Worm (Caenorhabditis elegans) whole organism, young adult: ENCODE results near the gene srg-6.

ENCODE experiments used
- C06A6.2 ChIP-seq: fragments of 200-800 bp; sonication (Bioruptor generic); conservative IDR thresholded peaks from 2 replicates; pipeline ENCODE4 v1.3.6; 2022; ENCODE audit warnings: missing genetic modification characterization, missing compliant biosample characterization
- F33H1.4 ChIP-seq: fragments of 200-800 bp; sonication (Bioruptor generic); IDR thresholded peaks from 2 replicates; pipeline ENCODE4 v1.3.6; 2022; ENCODE audit warnings: missing genetic modification reagents, missing genetic modification characterization, missing compliant biosample characterization
- F39B2.1 ChIP-seq: fragments of 200-800 bp; sonication (Bioruptor generic); IDR thresholded peaks from 2 replicates; pipeline ENCODE4 v1.3.6; 2022; ENCODE audit warnings: missing genetic modification reagents, missing genetic modification characterization, missing compliant biosample characterization
- F55B11.4 ChIP-seq: sonication (generic microtip); optimal IDR thresholded peaks from 2 replicates; lab custom pipeline; 2016; ENCODE audit warnings: missing compliant biosample characterization, missing genetic modification characterization, borderline replicate concordance; ENCODE audit not compliant: insufficient read depth
- K12H6.12 ChIP-seq: fragments of 200-800 bp; sonication (Bioruptor generic); optimal IDR thresholded peaks from 2 replicates; lab custom pipeline; 2018; ENCODE audit warnings: mild to moderate bottlenecking, missing genetic modification characterization, missing compliant biosample characterization
- Y95B8A.8 ChIP-seq: fragments of 200-800 bp; sonication (Bioruptor generic); IDR thresholded peaks from 2 replicates; pipeline ENCODE4 v1.3.6; 2022; ENCODE audit warnings: missing genetic modification reagents, missing genetic modification characterization, missing compliant biosample characterization
- aptf-2 ChIP-seq: fragments of 200-800 bp; sonication (Bioruptor generic); conservative IDR thresholded peaks from 2 replicates; pipeline ENCODE4 v1.3.6; 2022; ENCODE audit warnings: missing genetic modification reagents, missing genetic modification characterization, missing compliant biosample characterization
- atf-7 ChIP-seq: sonication (generic microtip); optimal IDR thresholded peaks from 2 replicates; lab custom pipeline; 2017; ENCODE audit warnings: mild to moderate bottlenecking, missing genetic modification characterization, missing compliant biosample characterization
- athp-1 ChIP-seq: sonication (generic microtip); optimal IDR thresholded peaks from 2 replicates; lab custom pipeline; 2017; ENCODE audit warnings: mild to moderate bottlenecking, missing genetic modification characterization, missing compliant biosample characterization
- attf-5 ChIP-seq: fragments of 200-800 bp; sonication (Bioruptor generic); optimal IDR thresholded peaks from 2 replicates; lab custom pipeline; 2018; ENCODE audit warnings: mild to moderate bottlenecking, missing genetic modification characterization, missing compliant biosample characterization
- bed-1 ChIP-seq: fragments of 200-800 bp; sonication (Bioruptor generic); IDR thresholded peaks from 2 replicates; pipeline ENCODE4 v1.3.6; 2022; ENCODE audit warnings: missing genetic modification reagents, missing genetic modification characterization, missing compliant biosample characterization
- ceh-91 ChIP-seq: fragments of 200-800 bp; sonication (Bioruptor generic); IDR thresholded peaks from 2 replicates; pipeline ENCODE4 v1.3.6; 2022; ENCODE audit warnings: missing genetic modification reagents, missing genetic modification characterization, missing compliant biosample characterization
- chd-7 ChIP-seq: sonication (generic microtip); optimal IDR thresholded peaks from 2 replicates; lab custom pipeline; 2016; ENCODE audit warnings: mild to moderate bottlenecking, missing genetic modification characterization, moderate library complexity, missing compliant biosample characterization
- dox-1 ChIP-seq: fragments of 200-800 bp; sonication (Bioruptor generic); IDR thresholded peaks from 2 replicates; pipeline ENCODE4 v1.3.6; 2022; ENCODE audit warnings: missing genetic modification reagents, missing genetic modification characterization, missing compliant biosample characterization
- efl-1 ChIP-seq: fragments of 150-350 bp; optimal IDR thresholded peaks from 2 replicates; lab custom pipeline; 2014; ENCODE audit warnings: missing biosample characterization, missing genetic modification reagents, missing genetic modification characterization
- egl-44 ChIP-seq: fragments of 200-800 bp; sonication (Bioruptor generic); IDR thresholded peaks from 2 replicates; pipeline ENCODE4 v1.3.6; 2022; ENCODE audit warnings: missing genetic modification reagents, missing genetic modification characterization, missing compliant biosample characterization
- ekl-4 ChIP-seq: fragments of 200-800 bp; sonication (Bioruptor generic); IDR thresholded peaks from 2 replicates; pipeline ENCODE4 v1.3.6; 2022; ENCODE audit warnings: missing genetic modification reagents, missing genetic modification characterization, missing compliant biosample characterization
- ets-4 ChIP-seq: fragments of 200-800 bp; sonication (Bioruptor generic); optimal IDR thresholded peaks from 2 replicates; lab custom pipeline; 2018; ENCODE audit warnings: mild to moderate bottlenecking, missing genetic modification characterization, missing compliant biosample characterization
- fkh-3 ChIP-seq: sonication (generic microtip); optimal IDR thresholded peaks from 2 replicates; lab custom pipeline; 2016; ENCODE audit warnings: mild to moderate bottlenecking, missing genetic modification characterization, missing compliant biosample characterization
- gei-17 ChIP-seq: fragments of 200-800 bp; sonication (Bioruptor generic); optimal IDR thresholded peaks from 2 replicates; lab custom pipeline; 2018; ENCODE audit warnings: mild to moderate bottlenecking, missing genetic modification characterization, missing compliant biosample characterization
- hmg-1.2 ChIP-seq: fragments of 200-800 bp; sonication (Bioruptor generic); IDR thresholded peaks from 2 replicates; pipeline ENCODE4 v1.3.6; 2022; ENCODE audit warnings: missing genetic modification reagents, missing genetic modification characterization, missing compliant biosample characterization
- let-526 ChIP-seq: fragments of 200-800 bp; sonication (Bioruptor generic); IDR thresholded peaks from 2 replicates; pipeline ENCODE4 v1.3.6; 2022; ENCODE audit warnings: missing genetic modification reagents, missing genetic modification characterization, missing compliant biosample characterization
- let-607 ChIP-seq, 2 experiments: fragments of 200-800 bp in 1 of 2; sonication (Bioruptor generic) in 1 of 2; sonication (generic microtip) in 1 of 2; optimal IDR thresholded peaks; 2 replicates each; lab custom pipeline; 2016 to 2018; ENCODE audit warnings: mild to moderate bottlenecking in 2 of 2, missing compliant biosample characterization in 2 of 2, missing genetic modification characterization in 2 of 2, moderate library complexity in 2 of 2, missing genotype in 1 of 2
- lin-26 ChIP-seq: fragments of 200-800 bp; sonication (Bioruptor generic); IDR thresholded peaks from 2 replicates; pipeline ENCODE4 v1.3.6; 2022; ENCODE audit warnings: missing genetic modification reagents, missing genetic modification characterization, missing compliant biosample characterization
- lin-35 ChIP-seq, 3 experiments: fragments of 150-350 bp in 2 of 3; sonication (generic microtip) in 1 of 3; optimal IDR thresholded peaks; 2 replicates each; lab custom pipeline; 2014 to 2018; ENCODE audit warnings: missing biosample characterization in 3 of 3, missing genetic modification characterization in 3 of 3, missing genetic modification reagents in 3 of 3
- lin-40 ChIP-seq: sonication (generic microtip); optimal IDR thresholded peaks from 2 replicates; lab custom pipeline; 2016; ENCODE audit warnings: missing genetic modification characterization, mild to moderate bottlenecking, missing compliant biosample characterization, missing genotype, missing genetic modification reagents
- lin-54 ChIP-seq: fragments of 200-800 bp; sonication (Bioruptor generic); optimal IDR thresholded peaks from 2 replicates; lab custom pipeline; 2018; ENCODE audit warnings: mild to moderate bottlenecking, missing genetic modification characterization, missing compliant biosample characterization
- lsl-1 ChIP-seq: fragments of 200-800 bp; sonication (Bioruptor generic); optimal IDR thresholded peaks from 2 replicates; lab custom pipeline; 2018; ENCODE audit warnings: mild to moderate bottlenecking, missing genetic modification characterization, moderate library complexity, missing compliant biosample characterization
- lsy-27 ChIP-seq: sonication (generic microtip); optimal IDR thresholded peaks from 2 replicates; lab custom pipeline; 2017; ENCODE audit warnings: missing genetic modification characterization, mild to moderate bottlenecking, missing compliant biosample characterization, antibody characterized with exemption, missing genotype, borderline replicate concordance; ENCODE audit not compliant: insufficient read depth
- madf-6 ChIP-seq: fragments of 200-800 bp; sonication (Bioruptor generic); IDR thresholded peaks from 2 replicates; pipeline ENCODE4 v1.3.6; 2022; ENCODE audit warnings: missing genetic modification reagents, missing genetic modification characterization, missing compliant biosample characterization
- madf-8 ChIP-seq: fragments of 200-800 bp; sonication (Bioruptor generic); conservative IDR thresholded peaks from 2 replicates; pipeline ENCODE4 v1.3.6; 2022; ENCODE audit warnings: missing genetic modification reagents, missing genetic modification characterization, missing compliant biosample characterization
- mcd-1 ChIP-seq: fragments of 200-800 bp; sonication (Bioruptor generic); IDR thresholded peaks from 2 replicates; pipeline ENCODE4 v1.3.6; 2022; ENCODE audit warnings: missing genetic modification reagents, missing genetic modification characterization, missing compliant biosample characterization
- mes-4 ChIP-seq: sonication (generic microtip); optimal IDR thresholded peaks from 2 replicates; lab custom pipeline; 2016; ENCODE audit warnings: missing genotype, missing genetic modification characterization, missing compliant biosample characterization
- nfya-1 ChIP-seq: sonication (generic microtip); optimal IDR thresholded peaks from 2 replicates; lab custom pipeline; 2017; ENCODE audit warnings: antibody characterized with exemption, missing compliant biosample characterization, missing genetic modification characterization, borderline replicate concordance; ENCODE audit not compliant: insufficient read depth
- nhr-179 ChIP-seq: sonication (generic microtip); optimal IDR thresholded peaks from 2 replicates; lab custom pipeline; 2016; ENCODE audit warnings: mild to moderate bottlenecking, missing genetic modification characterization, missing compliant biosample characterization
- nhr-27 ChIP-seq: fragments of 200-800 bp; sonication (Bioruptor generic); optimal IDR thresholded peaks from 2 replicates; lab custom pipeline; 2018; ENCODE audit warnings: mild to moderate bottlenecking, missing genetic modification characterization, moderate library complexity, missing compliant biosample characterization
- pbrm-1 ChIP-seq: fragments of 200-800 bp; sonication (Bioruptor generic); IDR thresholded peaks from 2 replicates; pipeline ENCODE4 v1.3.6; 2022; ENCODE audit warnings: missing genetic modification reagents, missing genetic modification characterization, missing compliant biosample characterization
- repo-1 ChIP-seq: sonication (generic microtip); optimal IDR thresholded peaks from 2 replicates; lab custom pipeline; 2017; ENCODE audit warnings: mild to moderate bottlenecking, missing genetic modification characterization, missing compliant biosample characterization
- tbp1 ChIP-seq: fragments of 200-800 bp; sonication (Bioruptor generic); optimal IDR thresholded peaks from 2 replicates; lab custom pipeline; 2018; ENCODE audit warnings: mild to moderate bottlenecking, missing genetic modification characterization, missing compliant biosample characterization
- unc-62 ChIP-seq: fragments of 150-350 bp; optimal IDR thresholded peaks from 2 replicates; lab custom pipeline; 2014; ENCODE audit warnings: missing biosample characterization, missing genetic modification reagents, missing genetic modification characterization
- xnd-1 ChIP-seq: sonication (generic microtip); optimal IDR thresholded peaks from 2 replicates; lab custom pipeline; 2016; ENCODE audit warnings: missing genotype, missing genetic modification reagents, missing genetic modification characterization, missing compliant biosample characterization
- ztf-18 ChIP-seq: sonication (generic microtip); optimal IDR thresholded peaks from 2 replicates; lab custom pipeline; 2016; ENCODE audit warnings: missing genotype, mild to moderate bottlenecking, missing genetic modification characterization, missing compliant biosample characterization
- ztf-25 ChIP-seq: fragments of 200-800 bp; sonication (Bioruptor generic); IDR thresholded peaks from 2 replicates; pipeline ENCODE4 v1.3.6; 2022; ENCODE audit warnings: missing genetic modification reagents, missing genetic modification characterization, missing compliant biosample characterization
- ztf-28 ChIP-seq: fragments of 200-800 bp; sonication (Bioruptor generic); IDR thresholded peaks from 2 replicates; pipeline ENCODE4 v1.3.6; 2022; ENCODE audit warnings: missing genetic modification reagents, missing genetic modification characterization, missing compliant biosample characterization

The srg-6 gene

ce11 chrIII:6285890-6286289 lies 20.1 kb upstream of the srg-6 start, which contains the start of gene gadr-3 (continued):
- TF ChIP-seq dox-1 (GFP tag; lab: Robert Waterston, UW) (no peak), ekl-4 (GFP tag; lab: Robert Waterston, UW) (no peak), mes-4 (tag; lab: Kevin White, UChicago) (no peak), repo-1 (no peak)

- no peak for TF ChIP-seq egl-44 (GFP tag; lab: Robert Waterston, UW)
- TF ChIP-seq lsl-1 (GFP tag; lab: Kevin White, UChicago), result peak; percentile 89
- 0 out of 2 replicates have a peak, but pooled peaks have one; percentile 14 for TF ChIP-seq hmg-1.2
- peak; percentile 74 for TF ChIP-seq madf-8 (GFP tag; lab: Robert Waterston, UW)
- TF ChIP-seq xnd-1 (tag; lab: Kevin White, UChicago), result peak; percentile 91
- no peak for TF ChIP-seq F55B11.4 (tag; lab: Kevin White, UChicago)
- peak; percentile 6 for TF ChIP-seq efl-1 (GFP tag; lab: Kevin White, UChicago)
- no peak for TF ChIP-seq bed-1 (GFP tag; lab: Robert Waterston, UW)
- peak; percentile 93 for TF ChIP-seq madf-6 (GFP tag; lab: Robert Waterston, UW)
- no peak for TF ChIP-seq chd-7 (tag; lab: Kevin White, UChicago)
- TF ChIP-seq let-526 (GFP tag; lab: Robert Waterston, UW), result no peak
- 0 out of 2 replicates have a peak, but pooled peaks have one; percentile 23 for TF ChIP-seq ekl-4 (GFP tag; lab: Robert Waterston, UW)
- TF ChIP-seq aptf-2, result no peak
- TF ChIP-seq ztf-28 (GFP tag; lab: Robert Waterston, UW), result no peak
- no peak for TF ChIP-seq nhr-27 (tag; lab: Kevin White, UChicago)
- TF ChIP-seq F33H1.4 (GFP tag; lab: Robert Waterston, UW), result peak; percentile 43; the same call in 1 of the 2 replicates
Observed at ce11 chrIII:6283024-6283423, 17.2 kb upstream of the srg-6 start.

- TF ChIP-seq K12H6.12, result peak; percentile 65
- peak; percentile 57 for TF ChIP-seq mcd-1 (GFP tag; lab: Robert Waterston, UW)
- TF ChIP-seq nfya-1, result no peak
- TF ChIP-seq athp-1 (tag; lab: Kevin White, UChicago), result peak; percentile 50
- peak in 1 of 2 experiments; percentile 29 for TF ChIP-seq let-607 (tag; optimal IDR thresholded peaks at IDR 0.05; lab: Kevin White, UChicago)
- TF ChIP-seq Y95B8A.8 (GFP tag; lab: Robert Waterston, UW), result no peak
- TF ChIP-seq tbp1 (GFP tag; lab: Kevin White, UChicago), result peak; percentile 36
- no peak; the same call in 1 of the 2 replicates for TF ChIP-seq F33H1.4 (GFP tag; lab: Robert Waterston, UW)
- TF ChIP-seq F39B2.1 (GFP tag; lab: Robert Waterston, UW), result no peak
- peak; percentile 62 for TF ChIP-seq attf-5 (GFP tag; lab: Kevin White, UChicago)
- TF ChIP-seq fkh-3 (tag; lab: Kevin White, UChicago), result no peak
- peak; percentile 27 for TF ChIP-seq lsy-27
- peak in 1 of 3 experiments; percentile 42 for TF ChIP-seq lin-35 (GFP tag; optimal IDR thresholded peaks at IDR 0.05; lab: Kevin White, UChicago)
- peak; percentile 83 for TF ChIP-seq unc-62 (GFP tag; lab: Kevin White, UChicago)
- TF ChIP-seq ceh-91 (GFP tag; lab: Robert Waterston, UW), result no peak
- TF ChIP-seq ztf-25 (GFP tag; lab: Robert Waterston, UW), result no peak
- TF ChIP-seq madf-6 (GFP tag; lab: Robert Waterston, UW), result peak; percentile 38; the same call in 1 of the 2 replicates
- peak; percentile 99 for TF ChIP-seq hmg-1.2
- TF ChIP-seq lin-26 (GFP tag; lab: Robert Waterston, UW), result peak; percentile 47; the same call in 1 of the 2 replicates
- TF ChIP-seq atf-7 (tag; lab: Kevin White, UChicago), result peak; percentile 67
- peak; percentile 39 for TF ChIP-seq lin-54 (GFP tag; lab: Kevin White, UChicago)
- peak; percentile 67 for TF ChIP-seq gei-17 (GFP tag; lab: Kevin White, UChicago)
- TF ChIP-seq C06A6.2, result 0 out of 2 replicates have a peak, but pooled peaks have one; percentile 48
- no peak for TF ChIP-seq nhr-179 (tag; lab: Kevin White, UChicago)
- no peak for TF ChIP-seq ztf-28 (GFP tag; lab: Robert Waterston, UW)
- peak; percentile 85 for TF ChIP-seq lin-40
- no peak for TF ChIP-seq ets-4 (GFP tag; lab: Kevin White, UChicago)
- TF ChIP-seq ztf-18 (tag; lab: Kevin White, UChicago), result peak; percentile 18
- TF ChIP-seq pbrm-1, result peak; percentile 71
Observed at ce11 chrIII:6280070-6280596, 14.3 kb upstream of the srg-6 start, which contains the start of gene hmg-1.2. Gene hmg-1.2 (plus strand): TSS chrIII:6280380.
